Fruit fly (Drosophila melanogaster) whole organism, adult: ENCODE data around the gene CG10254.

Experiments used
- CG11617 ChIP-seq: fragments of 200-800 bp; sonication (Bioruptor generic); optimal IDR thresholded peaks from 2 replicates; lab custom pipeline; 2017; ENCODE audit warnings: mild to moderate bottlenecking, missing biosample characterization, missing genetic modification reagents, missing genetic modification characterization
- CG12768 ChIP-seq: fragments of 200-800 bp; sonication (Bioruptor generic); optimal IDR thresholded peaks from 2 replicates; lab custom pipeline; 2017; ENCODE audit warnings: missing biosample characterization, missing genetic modification characterization, mild to moderate bottlenecking, moderate library complexity, missing genetic modification reagents
- CG14711 ChIP-seq: fragments of 200-800 bp; sonication (Bioruptor generic); optimal IDR thresholded peaks from 2 replicates; lab custom pipeline; 2018; ENCODE audit warnings: missing biosample characterization, mild to moderate bottlenecking, missing genetic modification characterization, moderate library complexity
- CG1620 ChIP-seq: fragments of 200-800 bp; sonication (Bioruptor generic); optimal IDR thresholded peaks from 2 replicates; lab custom pipeline; 2016; ENCODE audit warnings: missing biosample characterization, missing genetic modification characterization
- CG33017 ChIP-seq: fragments of 200-800 bp; sonication (Bioruptor generic); optimal IDR thresholded peaks from 2 replicates; lab custom pipeline; 2018; ENCODE audit warnings: missing biosample characterization, mild to moderate bottlenecking, missing genetic modification characterization, moderate library complexity
- CG5204 ChIP-seq: fragments of 200-800 bp; sonication (Bioruptor generic); optimal IDR thresholded peaks from 2 replicates; lab custom pipeline; 2016; ENCODE audit warnings: missing biosample characterization, missing genetic modification characterization
- CG7045 ChIP-seq: fragments of 200-800 bp; sonication (Bioruptor generic); optimal IDR thresholded peaks from 2 replicates; lab custom pipeline; 2017; ENCODE audit warnings: missing biosample characterization, mild to moderate bottlenecking, missing genetic modification characterization
- CG7101 ChIP-seq: fragments of 200-800 bp; sonication (Bioruptor generic); optimal IDR thresholded peaks from 2 replicates; lab custom pipeline; 2018; ENCODE audit warnings: missing biosample characterization, mild to moderate bottlenecking, missing genetic modification characterization, moderate library complexity
- Clk ChIP-seq: fragments of 200-800 bp; sonication (Bioruptor generic); optimal IDR thresholded peaks from 2 replicates; lab custom pipeline; 2017; ENCODE audit warnings: missing biosample characterization, missing genetic modification characterization
- Crg-1 ChIP-seq: fragments of 200-800 bp; sonication (Bioruptor generic); optimal IDR thresholded peaks from 2 replicates; lab custom pipeline; 2016; ENCODE audit warnings: missing biosample characterization, missing genetic modification characterization
- Hr96 ChIP-seq: fragments of 200-800 bp; sonication (Bioruptor generic); optimal IDR thresholded peaks from 2 replicates; lab custom pipeline; 2016; ENCODE audit warnings: missing biosample characterization, missing genetic modification characterization
- Mnt ChIP-seq: fragments of 200-800 bp; sonication (Bioruptor generic); optimal IDR thresholded peaks from 2 replicates; lab custom pipeline; 2016; ENCODE audit warnings: missing biosample characterization, mild to moderate bottlenecking, missing genetic modification characterization
- bab1 ChIP-seq: fragments of 200-800 bp; sonication (Bioruptor generic); optimal IDR thresholded peaks from 3 replicates; lab custom pipeline; 2019; ENCODE audit warnings: missing biosample characterization, mild to moderate bottlenecking, missing genetic modification characterization, moderate library complexity
- cic ChIP-seq: fragments of 200-800 bp; sonication (Bioruptor generic); optimal IDR thresholded peaks from 2 replicates; lab custom pipeline; 2017; ENCODE audit warnings: missing biosample characterization, mild to moderate bottlenecking, missing genetic modification characterization, moderate library complexity
- cnc ChIP-seq, 2 experiments: fragments of >200 bp; optimal IDR thresholded peaks; 2 replicates each; lab custom pipeline; 2017
- kay ChIP-seq: fragments of 200-800 bp; sonication (Bioruptor generic); peaks from one replicate; lab custom pipeline; 2016; ENCODE audit warnings: missing biosample characterization, missing genetic modification characterization, borderline replicate concordance
- ovo ChIP-seq: fragments of 200-800 bp; sonication (Bioruptor generic); optimal IDR thresholded peaks from 2 replicates; lab custom pipeline; 2016; ENCODE audit warnings: missing biosample characterization, missing genetic modification characterization
- pad ChIP-seq: fragments of 200-800 bp; sonication (Bioruptor generic); optimal IDR thresholded peaks from 3 replicates; lab custom pipeline; 2017; ENCODE audit warnings: missing biosample characterization, missing genetic modification characterization, mild to moderate bottlenecking, moderate library complexity, missing genetic modification reagents
- tj ChIP-seq: fragments of 200-800 bp; sonication (Bioruptor generic); optimal IDR thresholded peaks from 3 replicates; lab custom pipeline; 2017; ENCODE audit warnings: missing biosample characterization, mild to moderate bottlenecking, missing genetic modification characterization, moderate library complexity
- toe ChIP-seq: fragments of 200-800 bp; sonication (Bioruptor generic); optimal IDR thresholded peaks from 2 replicates; lab custom pipeline; 2016; ENCODE audit warnings: missing biosample characterization, missing genetic modification characterization

The CG10254 gene

dm6 chr3R:23682203-23682602 lies 12.6 kb downstream of the CG10254 start, which contains the start of gene CG16710:
Gene CG16710 (plus strand): TSS chr3R:23682503.
- no peak for TF ChIP-seq Crg-1 (GFP tag; lab: Kevin White, UChicago)
- TF ChIP-seq CG12768: no peak

- TF ChIP-seq tj (GFP tag; lab: Kevin White, UChicago): no peak
- TF ChIP-seq Mnt (GFP tag; lab: Kevin White, UChicago): peak; percentile 94
- peak; percentile 0 for TF ChIP-seq ovo (GFP tag; lab: Kevin White, UChicago)
- TF ChIP-seq Crg-1 (GFP tag; lab: Kevin White, UChicago): peak; percentile 23
- TF ChIP-seq CG1620 (GFP tag; lab: Kevin White, UChicago): peak; percentile 55
- TF ChIP-seq CG12768: no peak
- TF ChIP-seq bab1 (GFP tag; lab: Kevin White, UChicago): peak; percentile 51
Measured at dm6 chr3R:23679911-23680336, 14.9 kb downstream of the CG10254 start, which contains the start of gene eIF3d1. Gene eIF3d1 (plus strand): TSS chr3R:23680039.

dm6 chr3R:23678349-23679193 lies 16.2 kb downstream of the CG10254 start, which contains the start of gene GILT2:
Gene GILT2 (plus strand): TSS chr3R:23678895.
- TF ChIP-seq cic (GFP tag; lab: Kevin White, UChicago) (peak; percentile 82), CG14711 (peak; percentile 90), Hr96 (GFP tag; lab: Kevin White, UChicago) (peak; percentile 79), toe (peak; percentile 81), pad (GFP tag; lab: Kevin White, UChicago) (peak; percentile 94), CG5204 (GFP tag; lab: Kevin White, UChicago) (peak; percentile 85), tj (GFP tag; lab: Kevin White, UChicago) (peak; percentile 94), cnc (optimal IDR thresholded peaks at IDR 0.05; lab: Kevin White, UChicago) (no peak), CG12768 (peak; percentile 97), CG7101 (peak; percentile 93), CG7045 (peak; percentile 95), Crg-1 (GFP tag; lab: Kevin White, UChicago) (peak; percentile 79), CG33017 (tag; lab: Kevin White, UChicago) (peak; percentile 89), ovo (GFP tag; lab: Kevin White, UChicago) (peak; percentile 85), CG11617 (GFP tag; lab: Kevin White, UChicago) (peak; percentile 95), kay (peak; percentile 95), Clk (peak; percentile 84), CG1620 (GFP tag; lab: Kevin White, UChicago) (peak; percentile 89), bab1 (GFP tag; lab: Kevin White, UChicago) (peak; percentile 97), Mnt (GFP tag; lab: Kevin White, UChicago) (peak; percentile 77)

dm6 chr3R:23677058-23677457 lies 17.7 kb downstream of the CG10254 start, which contains the start of gene GILT3:
Gene GILT3 (plus strand): TSS chr3R:23677358.
- TF ChIP-seq Hr96 (GFP tag; lab: Kevin White, UChicago) (no peak), CG7045 (no peak)

dm6 chr3R:23675646-23676045 lies 19.1 kb downstream of the CG10254 start:
- TF ChIP-seq CG7101: no peak
- TF ChIP-seq kay: peak; percentile 9

- no peak for TF ChIP-seq ovo (GFP tag; lab: Kevin White, UChicago)
- TF ChIP-seq pad (GFP tag; lab: Kevin White, UChicago): no peak
- no peak for TF ChIP-seq Crg-1 (GFP tag; lab: Kevin White, UChicago)
- TF ChIP-seq CG12768: no peak
- no peak for TF ChIP-seq tj (GFP tag; lab: Kevin White, UChicago)
- no peak for TF ChIP-seq Hr96 (GFP tag; lab: Kevin White, UChicago)
- no peak for TF ChIP-seq cnc (optimal IDR thresholded peaks at IDR 0.05; lab: Kevin White, UChicago)
- no peak for TF ChIP-seq cic (GFP tag; lab: Kevin White, UChicago)
- no peak for TF ChIP-seq bab1 (GFP tag; lab: Kevin White, UChicago)
- no peak for TF ChIP-seq toe
- TF ChIP-seq kay: no peak
- no peak for TF ChIP-seq Clk
- no peak for TF ChIP-seq CG14711
- TF ChIP-seq CG5204 (GFP tag; lab: Kevin White, UChicago): no peak
- no peak for TF ChIP-seq CG7045
- no peak for TF ChIP-seq CG7101
Measured at dm6 chr3R:23674369-23674768, 20.4 kb downstream of the CG10254 start.

- TF ChIP-seq tj (GFP tag; lab: Kevin White, UChicago): no peak
- no peak for TF ChIP-seq Mnt (GFP tag; lab: Kevin White, UChicago)
- TF ChIP-seq CG7045: no peak
- TF ChIP-seq cic (GFP tag; lab: Kevin White, UChicago): no peak
- TF ChIP-seq toe: no peak
- no peak for TF ChIP-seq Crg-1 (GFP tag; lab: Kevin White, UChicago)
- TF ChIP-seq Clk: no peak
- TF ChIP-seq CG14711: no peak
- TF ChIP-seq kay: no peak
- TF ChIP-seq bab1 (GFP tag; lab: Kevin White, UChicago): no peak
- no peak for TF ChIP-seq CG5204 (GFP tag; lab: Kevin White, UChicago)
Measured at dm6 chr3R:23673084-23673483, 21.7 kb downstream of the CG10254 start.
